Fruit fly (Drosophila melanogaster): ENCODE measurements around the gene CG8892.

The CG8892 gene

DNA sequence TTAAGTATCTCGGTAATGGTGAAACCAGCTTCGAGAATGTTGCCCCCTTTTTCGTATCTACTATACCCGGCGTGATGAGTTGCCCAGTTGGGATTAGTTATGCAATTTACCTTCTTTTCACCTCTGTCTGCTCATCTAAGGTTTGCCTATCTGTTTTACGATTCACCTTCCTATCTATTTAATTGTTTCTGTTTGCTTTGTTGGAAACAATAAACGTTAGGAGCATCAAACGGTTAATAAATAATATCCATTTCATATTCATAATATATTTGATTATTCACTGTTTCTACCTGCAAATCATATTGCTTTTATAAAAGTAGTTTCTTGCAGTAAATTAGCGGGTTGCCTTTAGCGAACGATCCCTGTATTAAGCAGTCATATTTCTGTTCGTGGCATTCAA lies 25.9 kb upstream of the CG8892 start:
- TF ChIP-seq pad (GFP tag; optimal IDR thresholded peaks at IDR 0.05) (peak; percentile 22), cic (GFP tag; optimal IDR thresholded peaks at IDR 0.05) (peak; percentile 65), CG14711 (tag; optimal IDR thresholded peaks at IDR 0.05) (peak; percentile 53), CG7101 (tag; optimal IDR thresholded peaks at IDR 0.05) (peak; percentile 65), Hr96 (GFP tag; optimal IDR thresholded peaks at IDR 0.05) (no peak), CG12768 (GFP tag; optimal IDR thresholded peaks at IDR 0.05) (peak; percentile 60), CG7045 (GFP tag; optimal IDR thresholded peaks at IDR 0.05) (peak; percentile 39), CG5204 (GFP tag; optimal IDR thresholded peaks at IDR 0.05) (no peak), bab1 (GFP tag; optimal IDR thresholded peaks at IDR 0.05) (peak; percentile 40), ovo (GFP tag; optimal IDR thresholded peaks at IDR 0.05) (peak; percentile 25), tj (GFP tag; optimal IDR thresholded peaks at IDR 0.05) (peak; percentile 4), Clk (GFP tag; optimal IDR thresholded peaks at IDR 0.05) (no peak), CG33017 (tag; optimal IDR thresholded peaks at IDR 0.05) (peak; percentile 76), CG11617 (GFP tag; optimal IDR thresholded peaks at IDR 0.05) (peak; percentile 13), kay (GFP tag; ENCODE audit: borderline replicate concordance) (no peak)

DNA sequence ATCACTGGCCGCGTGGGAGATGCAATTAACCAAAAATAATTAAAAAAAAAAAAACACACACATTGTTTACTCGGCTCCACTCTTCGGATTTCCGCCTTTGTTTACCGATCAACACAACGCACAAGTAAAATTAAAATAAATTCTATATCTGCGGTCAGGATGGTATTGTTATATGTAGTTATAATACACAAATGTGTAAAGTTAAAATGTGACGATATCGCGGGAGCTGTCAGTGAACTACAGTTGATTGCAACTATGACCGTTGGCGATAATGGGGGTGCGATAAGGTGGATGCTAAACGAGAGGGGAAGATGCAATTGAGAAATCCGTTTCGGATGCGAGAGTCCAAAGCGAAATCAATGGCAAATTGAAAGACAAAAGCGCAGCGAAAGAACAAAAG lies 24.9 kb upstream of the CG8892 start:
- no peak for TF ChIP-seq CG7101 (tag; optimal IDR thresholded peaks at IDR 0.05)
- peak; percentile 42 for TF ChIP-seq ovo (GFP tag; optimal IDR thresholded peaks at IDR 0.05)

DNA sequence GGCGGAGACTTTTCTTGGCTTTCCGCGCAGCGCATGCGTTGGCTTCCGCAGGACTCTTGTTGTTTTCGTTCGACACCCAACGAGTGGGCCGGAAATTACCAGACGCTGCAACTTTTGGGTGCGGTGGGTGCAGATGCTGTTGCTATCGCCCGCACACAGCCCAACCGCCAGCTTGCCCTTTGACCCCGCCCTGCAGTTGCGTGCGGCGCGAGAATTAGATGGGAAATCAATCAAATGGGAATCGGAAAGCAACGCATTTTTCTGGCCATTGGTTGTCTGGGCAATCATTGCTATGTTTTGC lies 24.0 kb upstream of the CG8892 start:
- no peak for TF ChIP-seq pad (GFP tag; optimal IDR thresholded peaks at IDR 0.05)
- no peak for TF ChIP-seq CG14711 (tag; optimal IDR thresholded peaks at IDR 0.05)
- no peak for TF ChIP-seq Mnt (GFP tag; optimal IDR thresholded peaks at IDR 0.05)
- TF ChIP-seq Crg-1 (GFP tag; optimal IDR thresholded peaks at IDR 0.05) = no peak
- TF ChIP-seq CG5204 (GFP tag; optimal IDR thresholded peaks at IDR 0.05) = no peak
- no peak for TF ChIP-seq CG7045 (GFP tag; optimal IDR thresholded peaks at IDR 0.05)
- TF ChIP-seq bab1 (GFP tag; optimal IDR thresholded peaks at IDR 0.05) = no peak
- TF ChIP-seq Hr96 (GFP tag; optimal IDR thresholded peaks at IDR 0.05) = no peak

DNA sequence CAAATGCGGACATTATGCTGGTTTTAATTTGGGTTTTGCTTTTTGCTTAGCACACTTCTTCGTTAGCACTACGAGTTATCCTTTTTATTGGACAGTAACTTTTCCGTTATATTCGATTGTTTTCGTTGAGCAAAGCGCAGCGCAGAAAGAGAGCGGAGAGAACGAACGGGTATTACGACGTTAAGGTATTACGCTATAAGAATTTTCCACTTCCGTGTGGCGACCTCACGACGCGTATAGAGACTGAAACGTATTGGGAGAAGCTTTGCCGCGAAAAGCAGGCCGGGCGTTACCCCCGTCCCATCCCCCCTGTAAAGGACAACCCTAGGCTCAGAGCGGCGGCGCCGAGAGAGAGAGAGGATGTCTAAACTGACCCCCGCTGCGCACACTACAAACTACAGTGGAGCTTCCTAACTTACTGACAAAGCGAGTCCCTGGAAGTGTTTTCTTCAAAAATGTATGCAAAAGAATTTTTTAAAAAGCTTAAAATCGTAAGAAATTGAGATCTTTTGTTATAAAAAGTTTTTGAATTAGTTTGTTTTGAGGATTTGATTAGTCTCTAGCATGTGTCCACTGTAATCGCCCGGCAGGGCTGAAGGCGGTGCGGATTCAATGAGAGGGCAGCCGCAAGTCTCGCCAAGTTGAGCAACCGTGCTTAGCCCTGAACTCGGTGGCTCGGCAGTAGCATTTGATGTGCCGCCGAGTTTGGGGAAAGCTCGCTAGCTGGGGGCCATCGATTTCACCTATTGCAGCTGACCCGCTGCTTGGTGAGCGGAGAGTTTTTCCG lies 23.5 kb upstream of the CG8892 start:
- peak; percentile 96 for TF ChIP-seq CG5204 (GFP tag; optimal IDR thresholded peaks at IDR 0.05)
- TF ChIP-seq pad (GFP tag; optimal IDR thresholded peaks at IDR 0.05) = peak; percentile 80
- peak; percentile 96 for TF ChIP-seq CG7101 (tag; optimal IDR thresholded peaks at IDR 0.05)
- peak; percentile 93 for TF ChIP-seq toe (GFP tag; optimal IDR thresholded peaks at IDR 0.05)
- peak; percentile 76 for TF ChIP-seq Mnt (GFP tag; optimal IDR thresholded peaks at IDR 0.05)
- TF ChIP-seq cnc (optimal IDR thresholded peaks at IDR 0.05) = no peak
- TF ChIP-seq cic (GFP tag; optimal IDR thresholded peaks at IDR 0.05) = peak; percentile 69
- TF ChIP-seq ovo (GFP tag; optimal IDR thresholded peaks at IDR 0.05) = peak; percentile 31
- peak; percentile 89 for TF ChIP-seq bab1 (GFP tag; optimal IDR thresholded peaks at IDR 0.05)
- TF ChIP-seq Crg-1 (GFP tag; optimal IDR thresholded peaks at IDR 0.05) = peak; percentile 89
- TF ChIP-seq Clk (GFP tag; optimal IDR thresholded peaks at IDR 0.05) = peak; percentile 95
- TF ChIP-seq CG14711 (tag; optimal IDR thresholded peaks at IDR 0.05) = peak; percentile 90
- TF ChIP-seq CG11617 (GFP tag; optimal IDR thresholded peaks at IDR 0.05) = peak; percentile 88
- peak; percentile 93 for TF ChIP-seq Hr96 (GFP tag; optimal IDR thresholded peaks at IDR 0.05)
- TF ChIP-seq CG7045 (GFP tag; optimal IDR thresholded peaks at IDR 0.05) = peak; percentile 97
- TF ChIP-seq CG12768 (GFP tag; optimal IDR thresholded peaks at IDR 0.05) = peak; percentile 97
- TF ChIP-seq CG1620 (GFP tag; optimal IDR thresholded peaks at IDR 0.05) = peak; percentile 78
- peak; percentile 96 for TF ChIP-seq CG33017 (tag; optimal IDR thresholded peaks at IDR 0.05)
- peak; percentile 48 for TF ChIP-seq tj (GFP tag; optimal IDR thresholded peaks at IDR 0.05)
- no peak for TF ChIP-seq kay (GFP tag; ENCODE audit: borderline replicate concordance)

DNA sequence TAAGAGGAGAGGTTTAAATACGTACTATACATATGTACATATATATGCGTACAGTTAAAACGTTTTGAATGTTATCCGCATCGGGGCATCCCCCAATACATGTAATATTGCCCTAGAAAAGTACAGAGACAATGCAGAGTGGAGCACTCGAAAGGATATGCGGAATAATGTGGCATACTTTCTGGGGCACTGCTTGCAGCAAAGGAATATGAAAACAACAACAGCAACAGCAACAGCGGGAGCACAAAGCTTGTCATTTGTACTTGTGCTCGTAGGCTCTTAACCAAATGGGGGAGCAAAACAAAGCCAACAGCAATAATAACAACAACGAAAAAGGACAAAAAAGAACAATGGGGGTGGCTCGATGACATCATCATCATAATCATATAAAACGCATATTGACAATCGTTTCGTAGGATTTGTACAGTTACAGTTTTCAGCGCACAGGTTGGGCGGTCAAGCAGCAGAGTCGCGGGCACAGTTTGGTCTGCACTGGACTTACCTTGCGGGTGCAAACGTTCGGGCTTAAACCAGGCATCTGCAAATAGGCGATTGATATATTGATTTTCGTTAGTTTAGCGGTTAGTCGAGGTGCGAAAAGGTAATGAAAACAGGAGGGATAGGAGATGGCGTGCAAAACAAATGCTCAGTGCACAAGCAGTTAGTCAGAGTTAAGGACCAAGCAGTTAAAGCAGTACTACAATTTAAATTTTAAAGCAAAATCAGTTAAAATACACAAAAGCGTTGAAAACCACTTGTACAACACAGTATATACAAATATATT lies 22.5 kb upstream of the CG8892 start:
- TF ChIP-seq Clk (GFP tag; optimal IDR thresholded peaks at IDR 0.05) (no peak), tj (GFP tag; optimal IDR thresholded peaks at IDR 0.05) (no peak), CG12768 (GFP tag; optimal IDR thresholded peaks at IDR 0.05) (no peak), CG1620 (GFP tag; optimal IDR thresholded peaks at IDR 0.05) (no peak), cnc (optimal IDR thresholded peaks at IDR 0.05) (no peak), Mnt (GFP tag; optimal IDR thresholded peaks at IDR 0.05) (no peak), CG14711 (tag; optimal IDR thresholded peaks at IDR 0.05) (no peak), CG33017 (tag; optimal IDR thresholded peaks at IDR 0.05) (no peak), Crg-1 (GFP tag; optimal IDR thresholded peaks at IDR 0.05) (no peak), toe (GFP tag; optimal IDR thresholded peaks at IDR 0.05) (no peak)

dm6 chr2L:5002711-5003402 lies 21.5 kb upstream of the CG8892 start:
- TF ChIP-seq tj (GFP tag; optimal IDR thresholded peaks at IDR 0.05) = peak; percentile 64
- peak; percentile 82 for TF ChIP-seq CG12768 (GFP tag; optimal IDR thresholded peaks at IDR 0.05)
- TF ChIP-seq bab1 (GFP tag; optimal IDR thresholded peaks at IDR 0.05) = peak; percentile 10
- TF ChIP-seq CG11617 (GFP tag; optimal IDR thresholded peaks at IDR 0.05) = peak; percentile 54
- TF ChIP-seq pad (GFP tag; optimal IDR thresholded peaks at IDR 0.05) = peak; percentile 39
- peak; percentile 36 for TF ChIP-seq Hr96 (GFP tag; optimal IDR thresholded peaks at IDR 0.05)
- TF ChIP-seq cnc (optimal IDR thresholded peaks at IDR 0.05) = no peak
- peak; percentile 76 for TF ChIP-seq CG7101 (tag; optimal IDR thresholded peaks at IDR 0.05)
- no peak for TF ChIP-seq CG1620 (GFP tag; optimal IDR thresholded peaks at IDR 0.05)
- peak; percentile 74 for TF ChIP-seq CG7045 (GFP tag; optimal IDR thresholded peaks at IDR 0.05)
- TF ChIP-seq CG5204 (GFP tag; optimal IDR thresholded peaks at IDR 0.05) = peak; percentile 7
- peak; percentile 13 for TF ChIP-seq Clk (GFP tag; optimal IDR thresholded peaks at IDR 0.05)
- peak; percentile 85 for TF ChIP-seq CG33017 (tag; optimal IDR thresholded peaks at IDR 0.05)
- TF ChIP-seq cic (GFP tag; optimal IDR thresholded peaks at IDR 0.05) = peak; percentile 70
- peak; percentile 97 for TF ChIP-seq kay (GFP tag; ENCODE audit: borderline replicate concordance)
- TF ChIP-seq Crg-1 (GFP tag; optimal IDR thresholded peaks at IDR 0.05) = peak; percentile 29
- TF ChIP-seq CG14711 (tag; optimal IDR thresholded peaks at IDR 0.05) = peak; percentile 52
- no peak for TF ChIP-seq ovo (GFP tag; optimal IDR thresholded peaks at IDR 0.05)
- TF ChIP-seq toe (GFP tag; optimal IDR thresholded peaks at IDR 0.05) = peak; percentile 25
- peak; percentile 32 for TF ChIP-seq Mnt (GFP tag; optimal IDR thresholded peaks at IDR 0.05)

Measured in whole organism, adult.